Fruit fly (Drosophila melanogaster) whole organism, embryonic: Measurements from ENCODE around the gene Hez.
A peak's percentile ranks its signal among the peaks of the same experiment; 100 is the strongest.

Source experiments
- Bgb ChIP-seq: fragments of 200-800 bp; sonication (Bioruptor generic); IDR thresholded peaks from 2 replicates; pipeline ENCODE4 v1.3.6; 2022; ENCODE audit warnings: missing biosample characterization, missing genetic modification characterization; ENCODE audit not compliant: partially characterized antibody
- Blimp-1 ChIP-seq: fragments of 200-800 bp; sonication (Bioruptor generic); optimal IDR thresholded peaks from 3 replicates; lab custom pipeline; 2018; ENCODE audit warnings: missing biosample characterization, missing genetic modification characterization, mild to moderate bottlenecking, moderate library complexity, missing genetic modification reagents
- CG10147 ChIP-seq: fragments of 200-800 bp; sonication (Bioruptor generic); optimal IDR thresholded peaks from 2 replicates; lab custom pipeline; 2019; ENCODE audit warnings: missing biosample characterization, mild to moderate bottlenecking, missing genetic modification characterization, moderate library complexity
- CG10431 ChIP-seq: fragments of 200-800 bp; sonication (Bioruptor generic); optimal IDR thresholded peaks from 3 replicates; lab custom pipeline; 2018; ENCODE audit warnings: missing biosample characterization, mild to moderate bottlenecking, missing genetic modification characterization
- CG10543 ChIP-seq: fragments of 200-800 bp; sonication (Bioruptor generic); optimal IDR thresholded peaks from 3 replicates; lab custom pipeline; 2017; ENCODE audit warnings: missing biosample characterization, mild to moderate bottlenecking, missing genetic modification characterization, moderate library complexity
- CG10979 ChIP-seq: fragments of 200-800 bp; sonication (Bioruptor generic); optimal IDR thresholded peaks from 2 replicates; lab custom pipeline; 2018; ENCODE audit warnings: missing biosample characterization, mild to moderate bottlenecking, missing genetic modification characterization, moderate library complexity
- CG12769 ChIP-seq: fragments of 200-800 bp; sonication (Bioruptor generic); optimal IDR thresholded peaks from 2 replicates; lab custom pipeline; 2019; ENCODE audit warnings: missing biosample characterization, mild to moderate bottlenecking, missing genetic modification characterization, moderate library complexity
- CG15269 ChIP-seq: fragments of 200-800 bp; sonication (Bioruptor generic); optimal IDR thresholded peaks from 2 replicates; lab custom pipeline; 2018; ENCODE audit warnings: missing biosample characterization, mild to moderate bottlenecking, missing genetic modification characterization, moderate library complexity
- CG1602 ChIP-seq: fragments of 200-800 bp; sonication (Bioruptor generic); optimal IDR thresholded peaks from 3 replicates; lab custom pipeline; 2016; ENCODE audit warnings: missing biosample characterization, missing genetic modification characterization
- CG16813 ChIP-seq: fragments of 200-800 bp; sonication (Bioruptor generic); IDR thresholded peaks from 3 replicates; pipeline ENCODE4 v1.3.6; 2022; ENCODE audit warnings: missing biosample characterization, missing genetic modification characterization; ENCODE audit not compliant: partially characterized antibody
- CG2202 ChIP-seq: fragments of 200-800 bp; sonication (Bioruptor generic); optimal IDR thresholded peaks from 2 replicates; lab custom pipeline; 2018; ENCODE audit warnings: missing biosample characterization, mild to moderate bottlenecking, missing genetic modification characterization
- CG3163 ChIP-seq: fragments of 200-800 bp; sonication (Bioruptor generic); optimal IDR thresholded peaks from 3 replicates; lab custom pipeline; 2016; ENCODE audit warnings: missing biosample characterization, missing genetic modification characterization
- CG3281 ChIP-seq: fragments of 200-800 bp; sonication (Bioruptor generic); optimal IDR thresholded peaks from 3 replicates; lab custom pipeline; 2017; ENCODE audit warnings: missing biosample characterization, mild to moderate bottlenecking, missing genetic modification characterization
- CG33557 ChIP-seq: fragments of 200-800 bp; sonication (Bioruptor generic); optimal IDR thresholded peaks from 2 replicates; lab custom pipeline; 2019; ENCODE audit warnings: missing biosample characterization, mild to moderate bottlenecking, missing genetic modification characterization, moderate library complexity
- CG3726 ChIP-seq: fragments of 200-800 bp; sonication (Bioruptor generic); IDR thresholded peaks from 3 replicates; pipeline ENCODE4, ENCODE4 v1.3.6; 2022; ENCODE audit warnings: missing biosample characterization, missing genetic modification characterization
- CG5180 ChIP-seq: fragments of 200-800 bp; sonication (Bioruptor generic); optimal IDR thresholded peaks from 3 replicates; lab custom pipeline; 2017; ENCODE audit warnings: missing biosample characterization, missing genetic modification characterization, mild to moderate bottlenecking, moderate library complexity, missing genetic modification reagents
- CG9932 ChIP-seq: fragments of 200-800 bp; sonication (Bioruptor generic); IDR thresholded peaks from 2 replicates; pipeline ENCODE4 v1.3.6; 2022; ENCODE audit warnings: missing biosample characterization, missing genetic modification characterization
- Chrac-16 ChIP-seq: fragments of 200-800 bp; sonication (Bioruptor generic); optimal IDR thresholded peaks from 3 replicates; lab custom pipeline; 2016; ENCODE audit warnings: missing biosample characterization, missing genetic modification characterization
- Dip3 ChIP-seq: fragments of 200-800 bp; sonication (Bioruptor generic); optimal IDR thresholded peaks from 3 replicates; lab custom pipeline; 2016; ENCODE audit warnings: missing biosample characterization, missing genetic modification characterization
- Drgx ChIP-seq: fragments of 200-800 bp; sonication (Bioruptor generic); IDR thresholded peaks from 2 replicates; pipeline ENCODE4 v1.3.6; 2022; ENCODE audit warnings: missing biosample characterization, missing genetic modification characterization
- Hmr ChIP-seq: fragments of 200-800 bp; sonication (Bioruptor generic); optimal IDR thresholded peaks from 3 replicates; lab custom pipeline; 2017; ENCODE audit warnings: mild to moderate bottlenecking, missing biosample characterization, missing genetic modification reagents, missing genetic modification characterization
- Med ChIP-seq: fragments of 200-800 bp; sonication (Bioruptor generic); peaks from one replicate; lab custom pipeline; 2016; ENCODE audit warnings: missing biosample characterization, missing genetic modification characterization, mild to moderate bottlenecking, inconsistent platforms, moderate library complexity
- Mrtf ChIP-seq: fragments of 200-800 bp; sonication (Bioruptor generic); IDR thresholded peaks from 3 replicates; pipeline ENCODE4 v1.3.6; 2022; ENCODE audit warnings: missing biosample characterization, missing genetic modification characterization
- Scr ChIP-seq: fragments of 200-800 bp; sonication (Bioruptor generic); IDR thresholded peaks from 2 replicates; pipeline ENCODE4 v1.3.6; 2022; ENCODE audit warnings: missing biosample characterization, missing genetic modification characterization; ENCODE audit not compliant: partially characterized antibody
- Sry-β ChIP-seq: fragments of 200-800 bp; sonication (Bioruptor generic); optimal IDR thresholded peaks from 2 replicates; lab custom pipeline; 2018; ENCODE audit warnings: missing biosample characterization, mild to moderate bottlenecking, missing genetic modification characterization, moderate library complexity
- amos ChIP-seq: fragments of 200-800 bp; sonication (Bioruptor generic); IDR thresholded peaks from 2 replicates; pipeline ENCODE4 v1.3.6; 2022; ENCODE audit warnings: missing biosample characterization, missing genetic modification characterization; ENCODE audit not compliant: partially characterized antibody
- chinmo ChIP-seq: fragments of 200-800 bp; sonication (Bioruptor generic); IDR thresholded peaks from 4 replicates; pipeline ENCODE4 v1.3.6; 2022; ENCODE audit warnings: missing biosample characterization, missing genetic modification characterization; ENCODE audit not compliant: partially characterized antibody
- chn ChIP-seq: fragments of 200-800 bp; sonication (Bioruptor generic); optimal IDR thresholded peaks from 2 replicates; lab custom pipeline; 2016; ENCODE audit warnings: missing biosample characterization, missing genetic modification characterization
- dysf ChIP-seq: fragments of 200-800 bp; sonication (Bioruptor generic); IDR thresholded peaks from 3 replicates; pipeline ENCODE4 v1.3.6; 2022; ENCODE audit warnings: missing biosample characterization, missing genetic modification characterization
- eve ChIP-seq, 2 experiments: fragments of >200 bp; optimal IDR thresholded peaks; 2 replicates each; lab custom pipeline; 2017; ENCODE audit warnings: missing biosample characterization in 2 of 2, missing genetic modification characterization in 2 of 2
- exex ChIP-seq: fragments of 200-800 bp; sonication (Bioruptor generic); optimal IDR thresholded peaks from 4 replicates; lab custom pipeline; 2018; ENCODE audit warnings: missing biosample characterization, mild to moderate bottlenecking, missing genetic modification characterization, moderate library complexity
- gce ChIP-seq: fragments of 200-800 bp; sonication (Bioruptor generic); IDR thresholded peaks from 3 replicates; pipeline ENCODE4 v1.3.6; 2022; ENCODE audit warnings: missing biosample characterization, missing genetic modification characterization
- hb ChIP-seq: fragments of 200-800 bp; sonication (Bioruptor generic); IDR thresholded peaks from 3 replicates; pipeline ENCODE4 v1.3.6; 2022; ENCODE audit warnings: missing biosample characterization, missing genetic modification characterization; ENCODE audit not compliant: partially characterized antibody
- lab ChIP-seq: fragments of 200-800 bp; sonication (Bioruptor generic); optimal IDR thresholded peaks from 3 replicates; lab custom pipeline; 2017; ENCODE audit warnings: missing biosample characterization, missing genetic modification characterization, mild to moderate bottlenecking, moderate library complexity, missing genetic modification reagents
- lov ChIP-seq, 2 experiments: fragments of 200-800 bp in 1 of 2; fragments of >200 bp in 1 of 2; sonication (Bioruptor generic) in 1 of 2; IDR thresholded peaks in 1 of 2; optimal IDR thresholded peaks in 1 of 2; 2 replicates in 1 of 2; 3 replicates in 1 of 2; pipeline versions ENCODE4 v1.3.6 to Lab custom; 2017 to 2022; ENCODE audit warnings: missing biosample characterization in 1 of 2, missing genetic modification characterization in 1 of 2
- mirr ChIP-seq: fragments of 200-800 bp; sonication (Bioruptor generic); optimal IDR thresholded peaks from 3 replicates; lab custom pipeline; 2018; ENCODE audit warnings: missing biosample characterization, mild to moderate bottlenecking, missing genetic modification characterization
- nmo ChIP-seq: fragments of 200-800 bp; sonication (Bioruptor generic); optimal IDR thresholded peaks from 2 replicates; lab custom pipeline; 2018; ENCODE audit warnings: missing biosample characterization, mild to moderate bottlenecking, missing genetic modification characterization, moderate library complexity
- nom ChIP-seq: fragments of 200-800 bp; sonication (Bioruptor generic); optimal IDR thresholded peaks from 2 replicates; lab custom pipeline; 2017; ENCODE audit warnings: missing biosample characterization, missing genetic modification characterization, mild to moderate bottlenecking, moderate library complexity, missing genetic modification reagents
- peb ChIP-seq: fragments of 200-800 bp; sonication (Bioruptor generic); IDR thresholded peaks from 2 replicates; pipeline ENCODE4 v1.3.6; 2022; ENCODE audit warnings: missing biosample characterization, missing genetic modification characterization
- pfk ChIP-seq: fragments of 200-800 bp; sonication (Bioruptor generic); optimal IDR thresholded peaks from 2 replicates; lab custom pipeline; 2018; ENCODE audit warnings: missing biosample characterization, mild to moderate bottlenecking, missing genetic modification characterization, moderate library complexity
- pho ChIP-seq: fragments of 200-800 bp; sonication (Bioruptor generic); optimal IDR thresholded peaks from 2 replicates; lab custom pipeline; 2016; ENCODE audit warnings: missing biosample characterization, missing genetic modification characterization
- rib ChIP-seq: fragments of 200-800 bp; sonication (Bioruptor generic); IDR thresholded peaks from 2 replicates; pipeline ENCODE4 v1.3.6; 2022; ENCODE audit warnings: missing biosample characterization, missing genetic modification characterization
- sob ChIP-seq: fragments of 200-800 bp; sonication (Bioruptor generic); IDR thresholded peaks from 2 replicates; pipeline ENCODE4 v1.3.6; 2022; ENCODE audit warnings: missing biosample characterization, missing genetic modification characterization
- stc ChIP-seq: fragments of 200-800 bp; sonication (Bioruptor generic); IDR thresholded peaks from 2 replicates; pipeline ENCODE4 v1.3.6; 2022; ENCODE audit warnings: missing biosample characterization, missing genetic modification characterization
- sug ChIP-seq: fragments of 200-800 bp; optimal IDR thresholded peaks from 2 replicates; lab custom pipeline; 2019; ENCODE audit warnings: missing biosample characterization, mild to moderate bottlenecking, missing genetic modification characterization, moderate library complexity
- trem ChIP-seq: fragments of 200-800 bp; optimal IDR thresholded peaks from 3 replicates; lab custom pipeline; 2019; ENCODE audit warnings: missing biosample characterization, mild to moderate bottlenecking, missing genetic modification characterization, moderate library complexity
- usp ChIP-seq: fragments of >200 bp; optimal IDR thresholded peaks from 2 replicates; lab custom pipeline; 2017; ENCODE audit warnings: missing biosample characterization, missing genetic modification characterization

Hez gene

DNA sequence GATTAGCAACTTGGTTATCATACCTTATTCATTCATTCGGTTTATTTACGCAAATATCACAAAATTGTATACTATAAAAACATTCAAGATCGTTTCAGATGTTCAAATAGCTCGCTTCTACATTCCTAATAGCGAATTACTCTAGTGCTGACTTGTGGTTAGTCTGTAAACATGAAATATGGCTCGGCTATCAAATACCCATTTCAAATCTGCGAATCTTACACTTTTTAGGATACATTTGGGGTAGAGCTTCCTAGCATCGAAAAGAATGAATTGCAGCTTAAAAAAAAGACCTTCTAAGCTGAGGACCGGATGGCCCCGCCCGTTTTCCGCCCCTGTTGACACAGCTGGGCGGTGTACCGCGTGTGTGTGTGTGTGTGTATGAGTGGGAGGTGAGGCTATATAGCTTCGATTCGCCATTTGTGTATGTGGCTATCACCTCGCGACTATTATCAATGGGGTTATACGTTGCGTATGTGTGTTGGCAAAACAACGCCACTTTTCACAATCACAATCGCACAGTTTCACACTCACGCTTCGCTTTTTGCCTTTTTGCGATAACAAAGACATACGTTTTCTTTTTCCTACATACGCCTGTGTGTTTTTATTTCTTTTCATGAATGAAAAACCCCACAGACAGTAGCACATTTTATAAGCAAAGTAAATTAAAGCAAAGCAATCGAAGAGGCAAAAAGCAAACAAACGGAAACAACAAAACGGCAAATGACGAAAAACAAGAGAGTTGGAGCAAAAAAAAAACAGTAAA lies 47.8 kb downstream of the Hez start (continued):
- no peak for TF ChIP-seq pfk (GFP tag; lab: Kevin White, UChicago)
- TF ChIP-seq peb = no peak
- TF ChIP-seq Drgx (GFP tag; lab: Robert Waterston, UW) = 0 out of 2 replicates have a peak, but pooled peaks have one; percentile 21
- no peak for TF ChIP-seq CG1602 (GFP tag; lab: Kevin White, UChicago)
- TF ChIP-seq Dip3 (GFP tag; lab: Kevin White, UChicago) = no peak
- peak; percentile 10 for TF ChIP-seq CG15269 (tag; lab: Kevin White, UChicago)
- no peak for TF ChIP-seq Chrac-16 (GFP tag; lab: Kevin White, UChicago)
- no peak for TF ChIP-seq trem (tag; lab: Kevin White, UChicago)
- peak; percentile 7 for TF ChIP-seq CG12769 (tag; lab: Kevin White, UChicago)
- TF ChIP-seq CG3726 = no peak
- no peak for TF ChIP-seq gce
- TF ChIP-seq CG33557 (GFP tag; lab: Kevin White, UChicago) = no peak
- no peak for TF ChIP-seq eve (GFP tag; optimal IDR thresholded peaks at IDR 0.05; lab: Kevin White, UChicago)
- peak; percentile 16 for TF ChIP-seq nom (GFP tag; lab: Kevin White, UChicago)
- 0 out of 2 replicates have a peak, but pooled peaks have one; percentile 35 for TF ChIP-seq amos (GFP tag; lab: Robert Waterston, UW)
- TF ChIP-seq CG3163 (GFP tag; lab: Kevin White, UChicago) = no peak
- TF ChIP-seq rib (GFP tag; lab: Robert Waterston, UW) = peak; percentile 70
- peak; percentile 25 for TF ChIP-seq Hmr (GFP tag; lab: Kevin White, UChicago)
- no peak for TF ChIP-seq CG10147 (GFP tag; lab: Kevin White, UChicago)
- peak; percentile 51 for TF ChIP-seq CG3281
- TF ChIP-seq CG9932 (GFP tag; lab: Robert Waterston, UW) = peak; percentile 6; the same call in 1 of the 2 replicates
- no peak for TF ChIP-seq Mrtf (GFP tag; lab: Robert Waterston, UW)
- TF ChIP-seq sug (tag; lab: Kevin White, UChicago) = peak; percentile 32
- TF ChIP-seq chinmo = 0 out of 4 replicates have a peak, but pooled peaks have one; percentile 43
- no peak for TF ChIP-seq CG10431 (GFP tag; lab: Kevin White, UChicago)
- no peak for TF ChIP-seq CG10979 (tag; lab: Kevin White, UChicago)
- TF ChIP-seq pho = no peak
- TF ChIP-seq sob (GFP tag; lab: Robert Waterston, UW) = 0 out of 2 replicates have a peak, but pooled peaks have one; percentile 14
- TF ChIP-seq mirr (GFP tag; lab: Kevin White, UChicago) = no peak
- no peak for TF ChIP-seq CG5180 (GFP tag; lab: Kevin White, UChicago)
- TF ChIP-seq Bgb (GFP tag; lab: Robert Waterston, UW) = 0 out of 2 replicates have a peak, but pooled peaks have one; percentile 20
- TF ChIP-seq dysf = 0 out of 3 replicates have a peak, but pooled peaks have one; percentile 15
- TF ChIP-seq exex = peak; percentile 23
- no peak for TF ChIP-seq usp
- TF ChIP-seq CG16813 = peak; percentile 54
- no peak for TF ChIP-seq Blimp-1 (GFP tag; lab: Kevin White, UChicago)
- no peak for TF ChIP-seq nmo
- TF ChIP-seq Med = peak; percentile 11
- TF ChIP-seq stc (GFP tag; lab: Robert Waterston, UW) = 0 out of 2 replicates have a peak, but pooled peaks have one; percentile 9
- TF ChIP-seq lab (GFP tag; lab: Kevin White, UChicago) = peak; percentile 33
- no peak for TF ChIP-seq chn
- TF ChIP-seq lov (optimal IDR thresholded peaks at IDR 0.05; lab: Kevin White, UChicago) = no peak
- no peak for TF ChIP-seq lov (GFP tag; IDR thresholded peaks at IDR 0.05; lab: Robert Waterston, UW)
- TF ChIP-seq hb (GFP tag; lab: Robert Waterston, UW) = peak; percentile 63; the same call in 1 of the 3 replicates
- peak; percentile 11 for TF ChIP-seq CG10543 (GFP tag; lab: Kevin White, UChicago)
- TF ChIP-seq Scr (GFP tag; lab: Robert Waterston, UW) = no peak
- TF ChIP-seq Sry-β (GFP tag; lab: Kevin White, UChicago) = no peak
- TF ChIP-seq CG2202 (tag; lab: Kevin White, UChicago) = no peak
